Worm (Caenorhabditis elegans) whole organism, L4 larva: ENCODE measurements around the gene F44B9.2.
A peak's percentile ranks its signal among the peaks of the same experiment; 100 is the strongest.

Experiments
- D1046.2 ChIP-seq: fragments of 200-800 bp; sonication (Bioruptor generic); IDR thresholded peaks from 2 replicates; pipeline ENCODE4 v1.3.6; 2022; ENCODE audit warnings: missing genetic modification characterization, missing compliant biosample characterization
- F44E2.7 ChIP-seq: fragments of 200-800 bp; sonication (Bioruptor generic); IDR thresholded peaks from 2 replicates; pipeline ENCODE4 v2.1.2; 2022; ENCODE audit warnings: missing genetic modification characterization, missing compliant biosample characterization
- Y105C5A.15 ChIP-seq: fragments of 200-800 bp; sonication (Bioruptor generic); IDR thresholded peaks from 2 replicates; pipeline ENCODE4 v1.3.6; 2022; ENCODE audit warnings: missing genetic modification characterization, missing compliant biosample characterization
- ZK337.2 ChIP-seq: fragments of 200-800 bp; sonication (Bioruptor generic); IDR thresholded peaks from 2 replicates; pipeline ENCODE4 v1.3.6; 2022; ENCODE audit warnings: missing genetic modification reagents, missing genetic modification characterization, missing compliant biosample characterization
- aly-2 ChIP-seq: sonication (generic microtip); optimal IDR thresholded peaks from 2 replicates; lab custom pipeline; 2018; ENCODE audit warnings: missing biosample characterization, missing genetic modification characterization
- ceh-20 ChIP-seq: fragments of 200-800 bp; sonication (Bioruptor generic); IDR thresholded peaks from 2 replicates; pipeline ENCODE4 v1.3.6; 2022; ENCODE audit warnings: missing genetic modification reagents, missing genetic modification characterization, missing compliant biosample characterization
- ceh-44 ChIP-seq: fragments of 200-800 bp; sonication (Bioruptor generic); IDR thresholded peaks from 2 replicates; pipeline ENCODE4 v1.3.6; 2022; ENCODE audit warnings: missing genetic modification reagents, missing genetic modification characterization, missing compliant biosample characterization
- ceh-82 ChIP-seq: sonication (generic microtip); optimal IDR thresholded peaks from 2 replicates; lab custom pipeline; 2017; ENCODE audit warnings: missing biosample characterization, missing genetic modification characterization
- ces-1 ChIP-seq: fragments of 150-350 bp; sonication (generic microtip); optimal IDR thresholded peaks from 4 replicates; lab custom pipeline; 2014; ENCODE audit warnings: missing biosample characterization, missing genetic modification reagents, missing genetic modification characterization
- ctbp-1 ChIP-seq: fragments of 200-800 bp; sonication (Bioruptor generic); IDR thresholded peaks from 2 replicates; pipeline ENCODE4 v1.3.6; 2022; ENCODE audit warnings: missing genetic modification reagents, missing genetic modification characterization, missing compliant biosample characterization
- duxl-1 ChIP-seq: sonication (generic microtip); optimal IDR thresholded peaks from 2 replicates; lab custom pipeline; 2016; ENCODE audit warnings: mild to moderate bottlenecking, missing genetic modification characterization, moderate library complexity, missing compliant biosample characterization; ENCODE audit not compliant: poor library complexity
- dve-1 ChIP-seq: sonication (generic microtip); optimal IDR thresholded peaks from 2 replicates; lab custom pipeline; 2017; ENCODE audit warnings: antibody characterized with exemption, mild to moderate bottlenecking, missing genetic modification characterization, missing compliant biosample characterization; ENCODE audit not compliant: insufficient read depth
- egl-27 ChIP-seq: sonication (generic microtip); optimal IDR thresholded peaks from 3 replicates; lab custom pipeline; 2017; ENCODE audit warnings: missing biosample characterization, missing genetic modification reagents, missing genetic modification characterization
- fos-1 ChIP-seq: fragments of 150-350 bp; optimal IDR thresholded peaks from 2 replicates; lab custom pipeline; 2014; ENCODE audit warnings: missing biosample characterization, missing genetic modification characterization
- lin-13 ChIP-seq: fragments of 150-350 bp; optimal IDR thresholded peaks from 2 replicates; lab custom pipeline; 2014; ENCODE audit warnings: missing biosample characterization, missing genetic modification reagents, missing genetic modification characterization
- lsy-2 ChIP-seq, 2 experiments: fragments of 150-350 bp in 1 of 2; sonication (generic microtip) in 1 of 2; optimal IDR thresholded peaks; 2 replicates each; lab custom pipeline; 2014 to 2017; ENCODE audit warnings: missing biosample characterization in 2 of 2, missing genetic modification characterization in 2 of 2
- madf-5 ChIP-seq, 2 experiments: fragments of 200-800 bp; sonication (Bioruptor generic); IDR thresholded peaks; 2 replicates each; pipeline ENCODE4 v1.3.6; 2022; ENCODE audit warnings: missing compliant biosample characterization in 2 of 2, missing genetic modification characterization in 2 of 2
- mdl-1 ChIP-seq, 2 experiments: fragments of 150-350 bp in 1 of 2; sonication (generic microtip) in 1 of 2; optimal IDR thresholded peaks; 2 replicates each; lab custom pipeline; 2014 to 2017; ENCODE audit warnings: missing biosample characterization in 2 of 2, missing genetic modification characterization in 2 of 2
- mdt-29 ChIP-seq: fragments of 200-800 bp; sonication (Bioruptor generic); IDR thresholded peaks from 2 replicates; pipeline ENCODE4 v1.3.6; 2022; ENCODE audit warnings: missing genetic modification reagents, missing genetic modification characterization, missing compliant biosample characterization
- mep-1 ChIP-seq: fragments of 150-350 bp; sonication (generic microtip); optimal IDR thresholded peaks from 3 replicates; lab custom pipeline; 2014; ENCODE audit warnings: missing biosample characterization, missing genetic modification characterization
- mxl-2 ChIP-seq: fragments of 200-800 bp; sonication (Bioruptor generic); conservative IDR thresholded peaks from 2 replicates; pipeline ENCODE4 v1.3.6; 2022; ENCODE audit warnings: missing genetic modification reagents, missing genetic modification characterization, missing compliant biosample characterization
- mxl-3 ChIP-seq: fragments of 200-800 bp; sonication (Bioruptor generic); optimal IDR thresholded peaks from 2 replicates; lab custom pipeline; 2018; ENCODE audit warnings: mild to moderate bottlenecking, missing genetic modification characterization, missing compliant biosample characterization
- nhr-237 ChIP-seq: sonication (generic microtip); optimal IDR thresholded peaks from 2 replicates; lab custom pipeline; 2017; ENCODE audit warnings: missing biosample characterization, missing genetic modification characterization
- nhr-25 ChIP-seq: sonication (generic microtip); optimal IDR thresholded peaks from 2 replicates; lab custom pipeline; 2017; ENCODE audit warnings: missing genetic modification characterization, mild to moderate bottlenecking, missing compliant biosample characterization, antibody characterized with exemption, moderate library complexity, borderline replicate concordance; ENCODE audit not compliant: insufficient read depth
- nhr-48 ChIP-seq: sonication (generic microtip); optimal IDR thresholded peaks from 2 replicates; lab custom pipeline; 2016; ENCODE audit warnings: mild to moderate bottlenecking, missing genetic modification characterization, missing compliant biosample characterization
- nhr-76 ChIP-seq: fragments of 150-350 bp; optimal IDR thresholded peaks from 2 replicates; lab custom pipeline; 2014; ENCODE audit warnings: missing biosample characterization, missing genetic modification characterization
- saeg-2 ChIP-seq: fragments of 200-800 bp; sonication (Bioruptor generic); IDR thresholded peaks from 2 replicates; pipeline ENCODE4 v1.3.6; 2022; ENCODE audit warnings: missing genetic modification reagents, missing genetic modification characterization, missing compliant biosample characterization
- sdz-12 ChIP-seq: fragments of 200-800 bp; sonication (Bioruptor generic); optimal IDR thresholded peaks from 2 replicates; lab custom pipeline; 2018; ENCODE audit warnings: mild to moderate bottlenecking, missing genetic modification characterization, missing compliant biosample characterization
- spr-3 ChIP-seq: fragments of 200-800 bp; sonication (Bioruptor generic); optimal IDR thresholded peaks from 2 replicates; lab custom pipeline; 2018; ENCODE audit warnings: mild to moderate bottlenecking, missing genetic modification characterization, missing compliant biosample characterization
- tra-1 ChIP-seq: fragments of 200-800 bp; sonication (Bioruptor generic); IDR thresholded peaks from 2 replicates; pipeline ENCODE4 v1.3.6; 2022; ENCODE audit warnings: missing genetic modification reagents, missing genetic modification characterization, missing compliant biosample characterization
- unc-62 ChIP-seq, 3 experiments: fragments of 150-350 bp in 1 of 3; sonication (generic microtip); optimal IDR thresholded peaks in 2 of 3; peaks in 1 of 3; 1 replicate in 1 of 3; 2 replicates in 2 of 3; lab custom pipeline; 2014 to 2017; ENCODE audit warnings: missing biosample characterization in 3 of 3, missing genetic modification characterization in 3 of 3, missing genetic modification reagents in 3 of 3, missing genotype in 1 of 3
- zag-1 ChIP-seq: fragments of 150-350 bp; optimal IDR thresholded peaks from 2 replicates; lab custom pipeline; 2014; ENCODE audit warnings: missing biosample characterization, missing genetic modification characterization
- zfp-3 ChIP-seq: fragments of 200-800 bp; sonication (Bioruptor generic); conservative IDR thresholded peaks from 2 replicates; pipeline ENCODE4 v1.3.6; 2022; ENCODE audit warnings: missing genetic modification reagents, missing genetic modification characterization, missing compliant biosample characterization
- zip-2 ChIP-seq: fragments of 150-350 bp; optimal IDR thresholded peaks from 2 replicates; lab custom pipeline; 2014; ENCODE audit warnings: missing biosample characterization, missing genetic modification characterization

The F44B9.2 gene

ce11 chrIII:8029487-8029886 is 7.2 kb downstream of the F44B9.2 start, which contains the start of gene F44B9.8 (continued):
- TF ChIP-seq nhr-76 (tag; lab: Kevin White, UChicago) = no peak
- TF ChIP-seq F44E2.7 (GFP tag; lab: Robert Waterston, UW) = no peak
- TF ChIP-seq ceh-82 = no peak
- TF ChIP-seq madf-5 (GFP tag; IDR thresholded peaks at IDR 0.05; lab: Robert Waterston, UW) = no peak
- peak; percentile 65 for TF ChIP-seq dve-1 (tag; lab: Kevin White, UChicago)
- TF ChIP-seq lsy-2 (tag; optimal IDR thresholded peaks at IDR 0.05; lab: Kevin White, UChicago) = peak in 1 of 2 experiments; percentile 86
- no peak for TF ChIP-seq mdl-1 (tag; optimal IDR thresholded peaks at IDR 0.05; lab: Kevin White, UChicago)
- peak; percentile 74 for TF ChIP-seq mep-1 (tag; lab: Kevin White, UChicago)
- no peak for TF ChIP-seq mxl-2
- TF ChIP-seq tra-1 = no peak
- TF ChIP-seq nhr-25 (tag; lab: Kevin White, UChicago) = no peak
- no peak for TF ChIP-seq mdt-29 (GFP tag; lab: Robert Waterston, UW)
- TF ChIP-seq nhr-48 (tag; lab: Kevin White, UChicago) = no peak

- TF ChIP-seq ctbp-1 (GFP tag; lab: Robert Waterston, UW) (no peak), nhr-76 (tag; lab: Kevin White, UChicago) (no peak), lin-13 (GFP tag; lab: Kevin White, UChicago) (no peak), sdz-12 (GFP tag; lab: Kevin White, UChicago) (no peak), aly-2 (tag; lab: Kevin White, UChicago) (no peak), saeg-2 (GFP tag; lab: Robert Waterston, UW) (no peak), fos-1 (tag; lab: Kevin White, UChicago) (no peak), Y105C5A.15 (GFP tag; lab: Robert Waterston, UW) (no peak), ZK337.2 (GFP tag; lab: Robert Waterston, UW) (no peak), dve-1 (tag; lab: Kevin White, UChicago) (no peak)
These were observed 8.7 kb downstream of the F44B9.2 start, which contains the start of gene F44B9.9 for ce11 chrIII:8030963-8031362. Gene F44B9.9, minus strand, starts transcription at chrIII:8031063.

ce11 chrIII:8033534-8033933 is 11.3 kb downstream of the F44B9.2 start, which contains the start of gene F44B9.10:
Gene F44B9.10, minus strand, starts transcription at chrIII:8033634.
- TF ChIP-seq unc-62 (GFP tag; optimal IDR thresholded peaks at IDR 0.05 in 1 of 2; lab: Kevin White, UChicago) (no peak), unc-62 (tag; optimal IDR thresholded peaks at IDR 0.05; lab: Kevin White, UChicago) (no peak), lin-13 (GFP tag; lab: Kevin White, UChicago) (no peak), ceh-44 (GFP tag; lab: Robert Waterston, UW) (no peak), mdl-1 (tag; optimal IDR thresholded peaks at IDR 0.05; lab: Kevin White, UChicago) (no peak), nhr-237 (no peak), zfp-3 (GFP tag; lab: Robert Waterston, UW) (no peak), aly-2 (tag; lab: Kevin White, UChicago) (no peak), nhr-25 (tag; lab: Kevin White, UChicago) (no peak), mxl-3 (GFP tag; lab: Kevin White, UChicago) (no peak), D1046.2 (GFP tag; lab: Robert Waterston, UW) (no peak), duxl-1 (tag; lab: Kevin White, UChicago) (no peak), spr-3 (GFP tag; lab: Kevin White, UChicago) (no peak), egl-27 (tag; lab: Kevin White, UChicago) (no peak), zag-1 (no peak)

ce11 chrIII:8036050-8036449 is 13.8 kb downstream of the F44B9.2 start:
- TF ChIP-seq zag-1 (no peak), ceh-20 (GFP tag; lab: Robert Waterston, UW) (no peak), ces-1 (GFP tag; lab: Kevin White, UChicago) (no peak), D1046.2 (GFP tag; lab: Robert Waterston, UW) (no peak), zip-2 (tag; lab: Kevin White, UChicago) (no peak)
- TF ChIP-seq, all 104 proteins: peak for 0
